Worm (Caenorhabditis elegans): ENCODE data around the gene M151.7.

DNA sequence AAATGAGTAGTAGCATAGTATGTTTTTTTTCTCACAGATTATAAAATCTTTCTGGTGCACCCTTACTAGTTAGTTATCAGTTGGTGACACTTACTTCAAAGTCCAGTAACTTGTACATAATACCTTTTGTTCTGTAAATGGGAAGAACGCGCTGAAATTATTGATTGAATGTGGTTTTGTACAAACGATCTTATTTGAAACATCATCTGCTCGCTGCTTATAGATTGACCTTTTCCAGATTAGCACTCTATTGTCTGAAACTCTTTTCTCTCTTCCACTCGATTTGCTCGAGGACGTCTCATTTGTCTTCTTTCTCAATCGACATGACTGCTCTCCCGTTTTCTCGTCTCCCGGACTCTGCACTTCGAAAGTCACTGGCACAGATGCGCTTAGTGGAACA is 25.0 kb downstream of the M151.7 start, which contains the start of gene fbxb-33:
- TF ChIP-seq flt-1 (GFP tag; IDR thresholded peaks at IDR 0.05) (no peak), aly-1 (tag; optimal IDR thresholded peaks at IDR 0.05) (no peak), pes-1 (GFP tag; IDR thresholded peaks at IDR 0.05) (no peak), ama-1 (optimal IDR thresholded peaks at IDR 0.05) (no peak), scrt-1 (GFP tag; IDR thresholded peaks at IDR 0.05) (no peak), B0310.2 (tag; optimal IDR thresholded peaks at IDR 0.05) (no peak), F13C5.2 (tag; optimal IDR thresholded peaks at IDR 0.05) (no peak), tbx-37 (GFP tag; conservative IDR thresholded peaks at IDR 0.05) (no peak), tra-4 (tag; optimal IDR thresholded peaks at IDR 0.05) (no peak), hnd-1 (tag; optimal IDR thresholded peaks at IDR 0.05) (no peak), ets-7 (tag; optimal IDR thresholded peaks at IDR 0.05) (no peak), ceh-36 (tag; optimal IDR thresholded peaks at IDR 0.05) (no peak)
